Fruit fly (Drosophila melanogaster): ENCODE measurements around the gene Hmr.

The Hmr gene

DNA sequence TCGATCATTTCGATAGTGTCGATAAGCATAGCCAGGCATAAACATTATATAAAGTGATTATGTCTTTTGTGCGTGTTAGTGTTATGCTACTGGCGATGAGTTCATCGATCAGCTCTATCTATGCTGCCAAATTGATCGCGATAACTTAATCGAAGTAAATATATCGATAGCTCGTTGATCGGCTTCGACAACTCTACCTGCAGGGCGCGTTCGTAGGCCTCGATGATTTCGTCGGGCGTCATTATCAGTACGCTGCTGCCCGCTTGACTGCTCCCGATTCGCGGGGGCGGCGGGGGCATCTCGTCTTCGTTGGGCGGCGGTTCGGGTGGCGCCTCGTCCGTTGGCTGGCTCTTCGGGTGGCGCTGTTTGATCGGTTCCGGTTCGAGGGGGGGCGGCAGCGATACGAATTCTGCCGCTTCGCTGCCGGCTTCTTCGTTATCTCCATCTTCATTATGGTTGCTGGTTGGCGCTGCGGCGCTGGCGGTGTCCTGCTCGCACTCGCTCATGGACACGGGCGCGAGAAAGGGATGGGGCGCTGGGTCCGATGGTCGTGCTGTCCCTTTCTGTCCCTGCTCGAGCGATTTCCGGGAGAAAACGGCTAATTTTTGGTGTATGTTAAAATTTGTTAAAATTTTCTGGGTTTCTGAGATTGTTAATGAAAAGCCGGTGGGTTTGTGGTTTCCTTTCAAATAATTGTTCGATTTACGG lies 6.6 kb upstream of the Hmr start, which contains the start of gene CG1628:
Gene CG1628 (minus strand): TSS at position 658 of the 708 bp plus-strand sequence.
- TF ChIP-seq tj (GFP tag; optimal IDR thresholded peaks at IDR 0.05) (no peak), Crg-1 (GFP tag; optimal IDR thresholded peaks at IDR 0.05) (no peak), Clk (GFP tag; optimal IDR thresholded peaks at IDR 0.05) (no peak), Mnt (GFP tag; optimal IDR thresholded peaks at IDR 0.05) (no peak), CG7101 (tag; optimal IDR thresholded peaks at IDR 0.05) (no peak), CG12768 (GFP tag; optimal IDR thresholded peaks at IDR 0.05) (no peak), kay (GFP tag; ENCODE audit: borderline replicate concordance) (no peak), CG1620 (GFP tag; optimal IDR thresholded peaks at IDR 0.05) (no peak), CG7045 (GFP tag; optimal IDR thresholded peaks at IDR 0.05) (no peak), cnc (optimal IDR thresholded peaks at IDR 0.05) (no peak), toe (GFP tag; optimal IDR thresholded peaks at IDR 0.05) (no peak), CG5204 (GFP tag; optimal IDR thresholded peaks at IDR 0.05) (no peak), CG14711 (tag; optimal IDR thresholded peaks at IDR 0.05) (no peak), pad (GFP tag; optimal IDR thresholded peaks at IDR 0.05) (no peak), cic (GFP tag; optimal IDR thresholded peaks at IDR 0.05) (no peak), bab1 (GFP tag; optimal IDR thresholded peaks at IDR 0.05) (no peak), CG33017 (tag; optimal IDR thresholded peaks at IDR 0.05) (no peak), CG11617 (GFP tag; optimal IDR thresholded peaks at IDR 0.05) (no peak), Hr96 (GFP tag; optimal IDR thresholded peaks at IDR 0.05) (no peak), ovo (GFP tag; optimal IDR thresholded peaks at IDR 0.05) (no peak)

DNA sequence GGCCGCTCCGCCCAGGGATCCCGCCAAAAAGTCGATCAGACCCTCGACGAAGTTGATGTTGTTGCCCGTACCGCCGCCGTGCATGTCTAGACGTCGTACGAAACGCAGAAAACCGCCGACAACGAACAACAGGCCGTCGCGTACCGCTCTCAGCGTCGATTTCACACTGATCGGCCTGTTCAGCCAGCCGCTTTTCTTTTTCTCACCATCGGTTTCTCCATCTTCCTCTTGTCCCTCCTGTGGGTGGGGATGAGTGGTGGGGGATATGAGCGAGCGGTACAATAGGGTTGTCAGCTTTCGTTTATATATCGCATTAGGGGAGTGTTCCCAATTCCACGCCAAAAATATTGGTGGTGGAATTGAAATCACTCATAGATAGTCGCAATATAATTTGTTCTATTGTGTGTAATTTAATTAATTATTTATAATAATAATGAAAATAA lies 5.8 kb upstream of the Hmr start:
- TF ChIP-seq Hr96 (GFP tag; optimal IDR thresholded peaks at IDR 0.05) (peak; percentile 8), CG7045 (GFP tag; optimal IDR thresholded peaks at IDR 0.05) (no peak), toe (GFP tag; optimal IDR thresholded peaks at IDR 0.05) (no peak), bab1 (GFP tag; optimal IDR thresholded peaks at IDR 0.05) (no peak), ovo (GFP tag; optimal IDR thresholded peaks at IDR 0.05) (peak; percentile 12), pad (GFP tag; optimal IDR thresholded peaks at IDR 0.05) (peak; percentile 64), Crg-1 (GFP tag; optimal IDR thresholded peaks at IDR 0.05) (no peak), CG14711 (tag; optimal IDR thresholded peaks at IDR 0.05) (peak; percentile 93), kay (GFP tag; ENCODE audit: borderline replicate concordance) (no peak), CG7101 (tag; optimal IDR thresholded peaks at IDR 0.05) (peak; percentile 40), CG33017 (tag; optimal IDR thresholded peaks at IDR 0.05) (no peak), Mnt (GFP tag; optimal IDR thresholded peaks at IDR 0.05) (peak; percentile 5), Clk (GFP tag; optimal IDR thresholded peaks at IDR 0.05) (no peak), CG12768 (GFP tag; optimal IDR thresholded peaks at IDR 0.05) (no peak), cnc (optimal IDR thresholded peaks at IDR 0.05) (no peak), CG5204 (GFP tag; optimal IDR thresholded peaks at IDR 0.05) (no peak), tj (GFP tag; optimal IDR thresholded peaks at IDR 0.05) (peak; percentile 39), cic (GFP tag; optimal IDR thresholded peaks at IDR 0.05) (no peak), CG11617 (GFP tag; optimal IDR thresholded peaks at IDR 0.05) (peak; percentile 11), CG1620 (GFP tag; optimal IDR thresholded peaks at IDR 0.05) (peak; percentile 0)

DNA sequence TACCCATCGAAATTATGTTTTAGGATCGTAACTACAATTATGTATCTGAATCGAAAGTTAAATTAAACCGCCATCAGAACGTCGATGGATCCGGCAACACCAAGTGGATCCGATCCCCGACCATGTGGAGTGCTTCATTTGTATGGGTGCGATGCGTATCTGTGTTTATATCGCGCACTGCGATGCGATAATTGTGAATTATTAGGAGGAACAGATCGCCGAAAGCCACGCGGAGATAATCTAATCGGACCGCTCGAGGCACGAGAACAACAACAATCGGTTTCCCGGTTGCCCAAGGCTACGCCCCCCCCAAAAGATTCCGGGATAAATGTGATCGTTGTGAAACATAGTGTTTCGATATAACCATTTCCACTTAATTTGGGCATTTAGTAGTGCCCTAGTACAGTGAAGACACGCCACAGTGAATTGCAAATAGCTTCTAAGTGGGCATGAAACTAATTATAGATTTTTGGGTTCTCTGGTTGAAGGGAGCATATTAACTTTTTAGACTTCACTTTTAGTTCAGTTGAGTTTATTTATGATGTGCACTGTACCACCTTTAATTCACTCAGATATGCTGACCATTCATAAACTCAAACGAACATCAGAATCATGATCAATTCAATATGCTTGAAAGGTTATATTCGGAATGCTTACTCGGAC lies 4.7 kb upstream of the Hmr start:
- peak; percentile 54 for TF ChIP-seq CG14711 (tag; optimal IDR thresholded peaks at IDR 0.05)
- no peak for TF ChIP-seq cnc (optimal IDR thresholded peaks at IDR 0.05)
- TF ChIP-seq tj (GFP tag; optimal IDR thresholded peaks at IDR 0.05): peak; percentile 55
- peak; percentile 2 for TF ChIP-seq CG1620 (GFP tag; optimal IDR thresholded peaks at IDR 0.05)
- no peak for TF ChIP-seq toe (GFP tag; optimal IDR thresholded peaks at IDR 0.05)
- peak; percentile 29 for TF ChIP-seq Mnt (GFP tag; optimal IDR thresholded peaks at IDR 0.05)
- TF ChIP-seq CG7045 (GFP tag; optimal IDR thresholded peaks at IDR 0.05): no peak
- TF ChIP-seq pad (GFP tag; optimal IDR thresholded peaks at IDR 0.05): peak; percentile 25
- peak; percentile 43 for TF ChIP-seq CG7101 (tag; optimal IDR thresholded peaks at IDR 0.05)
- no peak for TF ChIP-seq cic (GFP tag; optimal IDR thresholded peaks at IDR 0.05)
- TF ChIP-seq Crg-1 (GFP tag; optimal IDR thresholded peaks at IDR 0.05): no peak
- TF ChIP-seq bab1 (GFP tag; optimal IDR thresholded peaks at IDR 0.05): peak; percentile 58

DNA sequence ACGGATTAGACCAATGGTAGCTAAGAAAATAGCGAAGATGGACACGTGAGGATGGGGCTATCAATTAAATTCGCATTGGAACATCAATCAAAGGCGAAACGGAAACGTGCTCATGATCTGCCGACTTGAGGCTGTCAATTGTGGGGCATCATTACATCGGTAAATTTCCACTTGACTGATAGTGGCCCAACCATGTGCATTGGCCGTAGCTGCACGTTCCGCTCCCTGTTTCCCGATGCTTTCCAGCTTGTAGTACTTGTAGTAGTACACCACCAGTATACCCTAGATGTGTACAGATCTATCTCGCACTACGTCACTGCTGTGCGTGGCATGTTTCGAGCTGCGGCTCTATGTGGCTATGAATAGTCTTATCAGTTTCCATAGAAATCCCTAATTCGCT lies 3.7 kb upstream of the Hmr start:
- TF ChIP-seq CG7045 (GFP tag; optimal IDR thresholded peaks at IDR 0.05): no peak
- TF ChIP-seq Mnt (GFP tag; optimal IDR thresholded peaks at IDR 0.05): peak; percentile 2
- no peak for TF ChIP-seq cic (GFP tag; optimal IDR thresholded peaks at IDR 0.05)
- no peak for TF ChIP-seq CG1620 (GFP tag; optimal IDR thresholded peaks at IDR 0.05)

DNA sequence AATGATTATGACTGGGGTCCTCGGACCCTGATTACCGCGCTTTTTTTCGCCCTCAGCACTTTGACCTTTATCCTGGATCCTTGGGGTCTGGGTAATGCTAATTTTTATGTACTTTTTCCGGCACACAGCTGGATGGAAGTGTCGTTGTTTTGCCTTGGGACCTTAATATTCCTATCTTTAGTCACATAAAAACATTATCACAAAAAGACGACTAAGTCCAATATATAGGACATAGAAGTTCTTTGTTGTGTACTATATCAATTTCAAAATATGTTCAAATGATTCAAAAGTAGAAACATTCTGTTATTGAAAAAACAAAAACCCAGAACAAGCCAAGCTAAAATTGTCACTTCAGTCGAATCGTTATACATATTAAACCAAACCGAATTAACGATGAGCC lies 6.9 kb downstream of the Hmr start, which contains the start of gene Rab9D:
Gene Rab9D (plus strand): TSS at position 301 of the 400 bp plus-strand sequence.
- TF ChIP-seq CG14711 (tag; optimal IDR thresholded peaks at IDR 0.05): no peak
- TF ChIP-seq cnc (optimal IDR thresholded peaks at IDR 0.05): no peak
- no peak for TF ChIP-seq cic (GFP tag; optimal IDR thresholded peaks at IDR 0.05)
- no peak for TF ChIP-seq Clk (GFP tag; optimal IDR thresholded peaks at IDR 0.05)
- no peak for TF ChIP-seq pad (GFP tag; optimal IDR thresholded peaks at IDR 0.05)

DNA sequence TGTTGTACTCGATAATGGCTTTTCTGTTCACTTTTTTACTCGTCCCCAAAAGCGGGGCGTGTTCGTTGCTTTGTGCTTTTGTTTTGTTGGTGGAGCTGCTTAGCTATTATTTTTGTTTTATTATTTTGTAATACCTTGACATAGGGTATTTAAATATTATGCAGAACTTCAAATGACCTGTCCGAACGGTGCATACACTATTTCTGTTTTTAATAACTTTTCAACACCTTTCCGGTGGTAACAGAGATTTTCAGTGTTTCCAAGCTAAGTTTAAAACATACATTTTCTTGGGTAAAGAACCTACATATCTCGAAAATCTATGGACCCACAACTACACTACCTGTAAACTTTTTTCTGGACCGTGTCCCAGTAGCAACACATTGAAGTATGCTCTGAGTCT lies 8.2 kb downstream of the Hmr start:
- TF ChIP-seq kay (GFP tag; ENCODE audit: borderline replicate concordance): no peak
- no peak for TF ChIP-seq Mnt (GFP tag; optimal IDR thresholded peaks at IDR 0.05)
- no peak for TF ChIP-seq cic (GFP tag; optimal IDR thresholded peaks at IDR 0.05)
- no peak for TF ChIP-seq cnc (optimal IDR thresholded peaks at IDR 0.05)
- TF ChIP-seq CG7101 (tag; optimal IDR thresholded peaks at IDR 0.05): peak; percentile 24
- no peak for TF ChIP-seq Hr96 (GFP tag; optimal IDR thresholded peaks at IDR 0.05)
- peak; percentile 7 for TF ChIP-seq pad (GFP tag; optimal IDR thresholded peaks at IDR 0.05)
- peak; percentile 95 for TF ChIP-seq bab1 (GFP tag; optimal IDR thresholded peaks at IDR 0.05)
- TF ChIP-seq CG14711 (tag; optimal IDR thresholded peaks at IDR 0.05): peak; percentile 63
- no peak for TF ChIP-seq CG12768 (GFP tag; optimal IDR thresholded peaks at IDR 0.05)
